Fruit fly (Drosophila melanogaster): Measurements from ENCODE around the gene mRpS24.

The mRpS24 gene

DNA sequence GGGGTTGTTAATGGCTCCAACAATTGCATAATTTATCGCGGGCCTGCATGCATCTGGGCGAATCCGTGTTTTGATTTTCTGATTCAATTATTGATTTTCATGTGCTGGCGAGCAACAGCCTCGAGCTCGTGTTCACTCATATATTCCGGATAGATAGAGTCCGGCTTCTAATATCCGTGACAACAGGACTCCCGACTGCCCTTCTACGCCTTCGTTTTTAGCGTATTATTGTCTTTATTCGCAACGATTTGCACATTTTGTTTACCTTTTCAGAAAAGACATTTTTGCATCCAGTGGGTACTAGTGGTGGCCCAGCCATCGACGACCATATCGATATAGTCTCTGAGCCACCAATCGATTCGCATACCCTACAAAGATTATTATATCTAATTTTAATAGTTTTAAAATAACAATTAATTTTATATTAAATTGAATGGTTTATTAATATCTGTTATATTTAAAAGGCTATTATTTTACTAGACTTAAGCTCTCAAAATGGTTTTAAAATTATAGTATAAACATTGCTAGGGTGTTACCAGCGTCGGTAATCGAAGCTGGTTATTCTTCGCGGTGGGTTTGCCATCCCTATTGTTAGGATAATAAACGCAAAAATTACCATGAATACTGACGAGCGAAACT is 2.1 kb downstream of the mRpS24 start, which contains the start of the genes Myo95E and TBC1d7 (continued):
- TF ChIP-seq ken (GFP tag; IDR thresholded peaks at IDR 0.05) = peak; percentile 92
- peak; percentile 97 for TF ChIP-seq CG6689 (GFP tag; IDR thresholded peaks at IDR 0.05)
- TF ChIP-seq ab (GFP tag; optimal IDR thresholded peaks at IDR 0.05) = peak; percentile 4
- TF ChIP-seq otp (GFP tag; IDR thresholded peaks at IDR 0.05) = peak; percentile 85
- peak; percentile 98 for TF ChIP-seq Ptx1 (GFP tag; IDR thresholded peaks at IDR 0.05)
- no peak for TF ChIP-seq HmgD (GFP tag; optimal IDR thresholded peaks at IDR 0.05)
- TF ChIP-seq Fer1 (GFP tag; optimal IDR thresholded peaks at IDR 0.05) = peak; percentile 83
- peak; percentile 81 for TF ChIP-seq B-H1 (GFP tag; IDR thresholded peaks at IDR 0.05)
- peak; percentile 61 for TF ChIP-seq CG3407 (GFP tag; optimal IDR thresholded peaks at IDR 0.05)
- TF ChIP-seq Sox100B (GFP tag; optimal IDR thresholded peaks at IDR 0.05) = peak; percentile 86
- TF ChIP-seq tgo (GFP tag; IDR thresholded peaks at IDR 0.05) = peak; percentile 97
- peak; percentile 83 for TF ChIP-seq CG18764 (GFP tag; optimal IDR thresholded peaks at IDR 0.05)
- TF ChIP-seq CG14965 (GFP tag; optimal IDR thresholded peaks at IDR 0.05; ENCODE audit: borderline replicate concordance) = no peak
- TF ChIP-seq CG13894 (tag; optimal IDR thresholded peaks at IDR 0.05) = no peak
- TF ChIP-seq CG14667 (GFP tag; IDR thresholded peaks at IDR 0.05) = peak; percentile 95
- TF ChIP-seq gem (tag; optimal IDR thresholded peaks at IDR 0.05) = peak; percentile 95
- peak; percentile 77 for TF ChIP-seq CG7987 (GFP tag; optimal IDR thresholded peaks at IDR 0.05)
- no peak for TF ChIP-seq hth (optimal IDR thresholded peaks at IDR 0.05)
- peak; percentile 83 for TF ChIP-seq Nf-YA (GFP tag; IDR thresholded peaks at IDR 0.05)
- peak; percentile 59 for TF ChIP-seq CG2129 (GFP tag; IDR thresholded peaks at IDR 0.05; ENCODE audit: partially characterized antibody)
- no peak for TF ChIP-seq pita (GFP tag; optimal IDR thresholded peaks at IDR 0.05)
- no peak for TF ChIP-seq bigmax (GFP tag; optimal IDR thresholded peaks at IDR 0.05)
- TF ChIP-seq ewg (GFP tag; optimal IDR thresholded peaks at IDR 0.05) = peak; percentile 72
- no peak for TF ChIP-seq Neu2 (GFP tag; optimal IDR thresholded peaks at IDR 0.05; ENCODE audit: borderline replicate concordance)
- 0 out of 2 replicates have a peak, but pooled peaks have one; percentile 31 for TF ChIP-seq CkIIα-i1 (GFP tag; IDR thresholded peaks at IDR 0.05)
- TF ChIP-seq CG13287 (GFP tag; IDR thresholded peaks at IDR 0.05; ENCODE audit: partially characterized antibody) = peak; percentile 82
- TF ChIP-seq CG7556 (GFP tag; optimal IDR thresholded peaks at IDR 0.05) = peak; percentile 84
- TF ChIP-seq Ravus (GFP tag; IDR thresholded peaks at IDR 0.05) = peak; percentile 74
- peak; percentile 59 for TF ChIP-seq crol (GFP tag; IDR thresholded peaks at IDR 0.05)
- TF ChIP-seq CG7745 (tag; optimal IDR thresholded peaks at IDR 0.05) = no peak
- TF ChIP-seq unpg (GFP tag; optimal IDR thresholded peaks at IDR 0.05) = peak; percentile 89
- TF ChIP-seq trh (GFP tag; optimal IDR thresholded peaks at IDR 0.05) = peak; percentile 71
- no peak for TF ChIP-seq Atf-2 (GFP tag; optimal IDR thresholded peaks at IDR 0.05)
- TF ChIP-seq CG34422 (GFP tag; IDR thresholded peaks at IDR 0.05) = peak; percentile 95
- TF ChIP-seq CG15011 (GFP tag; optimal IDR thresholded peaks at IDR 0.05) = no peak
- TF ChIP-seq Dref (GFP tag; IDR thresholded peaks at IDR 0.05) = peak; percentile 68
- peak; percentile 42 for TF ChIP-seq CG17186 (GFP tag; optimal IDR thresholded peaks at IDR 0.05)
- TF ChIP-seq CG31388 (GFP tag; optimal IDR thresholded peaks at IDR 0.05) = peak; percentile 50
- TF ChIP-seq sd (tag; optimal IDR thresholded peaks at IDR 0.05) = no peak
- TF ChIP-seq CG17359 (tag; optimal IDR thresholded peaks at IDR 0.05) = peak; percentile 88
- peak; percentile 92 for TF ChIP-seq sob (GFP tag; IDR thresholded peaks at IDR 0.05)
- TF ChIP-seq CG17612 (GFP tag; IDR thresholded peaks at IDR 0.05) = peak; percentile 65; the same call in 1 of the 2 replicates
- TF ChIP-seq CG3847 (GFP tag; IDR thresholded peaks at IDR 0.05) = peak; percentile 87
- peak; percentile 80 for TF ChIP-seq onecut (GFP tag; IDR thresholded peaks at IDR 0.05)
- peak; percentile 88; the same call in 3 of the 4 replicates for TF ChIP-seq Gug (GFP tag; IDR thresholded peaks at IDR 0.05)
- TF ChIP-seq emc (GFP tag; optimal IDR thresholded peaks at IDR 0.05) = peak; percentile 50
- peak; percentile 82 for TF ChIP-seq CG15514 (GFP tag; optimal IDR thresholded peaks at IDR 0.05)
- peak; percentile 89 for TF ChIP-seq CG9727 (GFP tag; optimal IDR thresholded peaks at IDR 0.05)
- TF ChIP-seq CG4707 (GFP tag; optimal IDR thresholded peaks at IDR 0.05) = peak; percentile 23
- TF ChIP-seq E2f1 (GFP tag; IDR thresholded peaks at IDR 0.05) = peak; percentile 93
